Fruit fly (Drosophila melanogaster): ENCODE measurements around the gene CG43902.

CG43902 gene

DNA sequence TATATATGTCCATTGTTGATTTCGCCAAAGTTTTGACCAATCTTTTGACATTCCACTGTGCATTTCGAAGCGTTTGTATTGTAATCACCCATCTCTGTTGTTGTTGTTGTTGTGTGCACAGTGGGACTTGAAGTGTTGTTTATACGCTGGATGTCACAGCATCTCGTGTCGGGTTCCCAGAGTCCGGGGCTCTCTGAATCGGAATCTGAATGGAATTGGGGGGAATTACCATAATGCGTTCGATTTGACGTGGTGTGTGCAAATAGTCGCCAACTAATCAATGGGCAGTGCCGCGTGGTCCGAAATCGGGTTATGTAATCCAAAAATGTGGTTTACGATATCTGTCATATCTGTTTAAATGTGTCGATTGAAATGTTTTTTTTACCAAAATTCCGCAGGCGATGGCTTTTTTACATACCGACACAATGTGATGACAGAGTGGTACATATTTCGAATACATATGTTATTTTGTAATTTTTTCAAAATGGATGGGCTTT lies 75.8 kb downstream of the CG43902 start:
- TF ChIP-seq Myc (optimal IDR thresholded peaks at IDR 0.05): no peak
- TF ChIP-seq psq (optimal IDR thresholded peaks at IDR 0.05): no peak
- no peak for TF ChIP-seq insv (optimal IDR thresholded peaks at IDR 0.05)
- no peak for TF ChIP-seq Sin3A (optimal IDR thresholded peaks at IDR 0.05)
- no peak for TF ChIP-seq ttk (optimal IDR thresholded peaks at IDR 0.05)
- no peak for TF ChIP-seq h (optimal IDR thresholded peaks at IDR 0.05)

DNA sequence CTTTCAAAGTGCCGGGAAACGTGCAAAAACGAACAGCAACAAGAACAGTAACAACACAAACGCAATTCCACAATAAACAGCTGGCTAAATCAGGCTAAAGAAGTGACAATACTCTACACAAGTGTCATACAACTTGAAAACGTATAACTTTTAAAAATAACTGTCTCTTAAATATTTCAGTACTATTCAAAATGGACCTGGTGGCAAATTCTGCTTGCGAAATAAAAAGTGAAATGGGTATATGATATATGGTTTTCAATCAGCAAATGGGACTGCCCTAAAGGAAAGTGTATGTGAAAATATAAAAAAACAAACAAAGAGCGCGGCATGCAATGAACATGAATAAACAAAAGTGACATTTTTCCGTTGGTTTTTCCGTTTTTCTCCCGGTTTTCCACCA lies 83.7 kb downstream of the CG43902 start:
- TF ChIP-seq ttk (optimal IDR thresholded peaks at IDR 0.05) (no peak), h (optimal IDR thresholded peaks at IDR 0.05) (no peak), insv (optimal IDR thresholded peaks at IDR 0.05) (no peak), psq (optimal IDR thresholded peaks at IDR 0.05) (no peak), Myc (optimal IDR thresholded peaks at IDR 0.05) (no peak), Sin3A (optimal IDR thresholded peaks at IDR 0.05) (no peak)

- TF ChIP-seq psq (optimal IDR thresholded peaks at IDR 0.05) (no peak), ttk (optimal IDR thresholded peaks at IDR 0.05) (no peak), Myc (optimal IDR thresholded peaks at IDR 0.05) (no peak), Sin3A (optimal IDR thresholded peaks at IDR 0.05) (no peak), insv (optimal IDR thresholded peaks at IDR 0.05) (no peak), h (optimal IDR thresholded peaks at IDR 0.05) (no peak)
Observed at dm6 chrX:10242883-10243282, 84.6 kb downstream of the CG43902 start.

DNA sequence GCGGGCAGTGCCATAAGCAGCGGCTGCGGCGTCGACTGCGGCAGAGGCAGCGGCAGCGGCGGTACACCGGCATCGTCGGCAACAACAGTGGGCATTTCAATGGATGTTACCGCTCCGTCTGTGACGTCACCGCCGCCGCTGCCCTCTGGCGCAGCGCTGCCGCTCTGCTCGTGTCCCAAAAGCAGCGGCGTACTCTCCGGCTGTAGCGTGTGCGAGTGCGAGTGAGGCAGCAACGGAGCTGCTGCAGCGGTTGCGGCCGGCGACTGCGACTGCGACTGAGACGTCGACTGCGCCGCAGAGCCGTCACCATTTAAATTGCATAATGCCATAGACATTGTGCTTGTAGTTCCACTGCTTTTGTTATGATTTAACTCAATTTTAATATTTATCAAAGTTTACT lies 85.3 kb downstream of the CG43902 start:
- TF ChIP-seq insv (optimal IDR thresholded peaks at IDR 0.05) (no peak), Myc (optimal IDR thresholded peaks at IDR 0.05) (no peak), h (optimal IDR thresholded peaks at IDR 0.05) (no peak), ttk (optimal IDR thresholded peaks at IDR 0.05) (no peak), Sin3A (optimal IDR thresholded peaks at IDR 0.05) (no peak)

- TF ChIP-seq Myc (optimal IDR thresholded peaks at IDR 0.05) (no peak), h (optimal IDR thresholded peaks at IDR 0.05) (no peak), insv (optimal IDR thresholded peaks at IDR 0.05) (no peak), psq (optimal IDR thresholded peaks at IDR 0.05) (no peak), Sin3A (optimal IDR thresholded peaks at IDR 0.05) (no peak), ttk (optimal IDR thresholded peaks at IDR 0.05) (no peak)
Observed at dm6 chrX:10244763-10245162, 86.5 kb downstream of the CG43902 start.
